Fruit fly (Drosophila melanogaster) S2 (cell line): ENCODE measurements around the gene CG15728.

Source experiments
- CG8478 ChIP-seq: fragments of >200 bp; optimal IDR thresholded peaks from 2 replicates; lab custom pipeline; 2018
- CTCF ChIP-seq, 2 experiments: fragments of >200 bp; optimal IDR thresholded peaks; 2 replicates each; lab custom pipeline; 2018

DNA sequence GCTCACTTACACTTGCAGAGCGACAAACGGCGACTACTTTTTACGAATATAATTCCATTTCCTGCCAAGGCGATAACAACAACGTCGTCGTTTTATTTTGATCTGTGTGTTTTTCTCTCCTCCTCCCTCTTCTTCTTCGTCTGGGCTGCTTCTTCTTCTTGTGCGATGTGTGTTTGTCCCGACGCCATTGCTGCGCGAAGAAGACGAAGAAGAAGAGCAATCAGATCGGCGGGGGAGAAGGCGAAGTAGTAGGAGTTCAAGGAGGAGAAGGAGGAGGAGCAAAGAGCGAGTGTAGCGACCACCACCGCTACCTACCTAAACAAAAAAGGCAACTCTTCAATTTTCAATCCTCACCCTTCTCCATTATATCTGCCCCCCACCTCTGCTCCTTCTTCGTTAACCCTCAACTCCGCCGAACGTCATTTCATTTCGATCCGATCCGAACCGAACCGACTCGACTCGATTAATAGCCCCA, 39.4 kb downstream of the CG15728 start:
- TF ChIP-seq CTCF (optimal IDR thresholded peaks at IDR 0.05; lab: Kevin White, UChicago) (no peak), CG8478 (lab: Kevin White, UChicago) (no peak)
